Fruit fly (Drosophila melanogaster): ENCODE data around the gene CG1299.

DNA sequence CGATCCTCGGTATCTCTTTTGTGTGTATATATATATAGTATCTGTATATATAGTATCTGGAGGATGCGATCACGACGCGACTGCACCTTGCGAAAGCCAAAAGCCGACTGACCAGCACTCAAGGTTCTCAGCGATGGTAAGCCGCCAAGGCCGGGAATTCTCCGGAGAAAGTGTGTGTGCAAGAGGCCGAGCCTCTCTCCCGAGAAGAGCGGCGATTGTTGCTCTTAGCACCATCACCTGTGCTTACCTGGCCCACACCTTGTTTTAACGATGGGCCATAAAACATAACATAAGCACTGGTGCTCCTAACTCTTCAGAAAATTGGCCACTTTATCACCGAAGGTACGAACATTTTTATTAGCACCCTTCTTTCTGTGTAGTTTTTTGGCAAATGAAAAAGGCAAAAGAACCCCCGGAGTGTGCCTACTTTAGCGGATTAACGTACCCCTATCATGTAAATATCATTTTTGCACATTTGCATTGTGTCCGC lies 18.9 kb downstream of the CG1299 start, which contains the start of gene mas:
- TF ChIP-seq Myc (optimal IDR thresholded peaks at IDR 0.05) = no peak
- TF ChIP-seq Sin3A (optimal IDR thresholded peaks at IDR 0.05) = no peak
- TF ChIP-seq psq (optimal IDR thresholded peaks at IDR 0.05) = no peak
- no peak for TF ChIP-seq insv (optimal IDR thresholded peaks at IDR 0.05)
- TF ChIP-seq ttk (optimal IDR thresholded peaks at IDR 0.05) = no peak
- TF ChIP-seq h (optimal IDR thresholded peaks at IDR 0.05) = no peak

Data from Kc167 (cell line).